Fruit fly (Drosophila melanogaster) whole organism, embryonic: ENCODE measurements around the gene Lsd-1.

ENCODE experiments used
- Adf1 ChIP-seq: fragments of 200-800 bp; sonication (Bioruptor generic); IDR thresholded peaks from 2 replicates; pipeline ENCODE4 v1.3.6; 2022; ENCODE audit warnings: missing biosample characterization, missing genetic modification characterization
- CG10543 ChIP-seq: fragments of 200-800 bp; sonication (Bioruptor generic); optimal IDR thresholded peaks from 3 replicates; lab custom pipeline; 2017; ENCODE audit warnings: missing biosample characterization, mild to moderate bottlenecking, missing genetic modification characterization, moderate library complexity
- CG10654 ChIP-seq: fragments of 200-800 bp; sonication (Bioruptor generic); optimal IDR thresholded peaks from 2 replicates; lab custom pipeline; 2016; ENCODE audit warnings: missing biosample characterization, missing genetic modification characterization
- CG13287 ChIP-seq: fragments of 200-800 bp; sonication (Bioruptor generic); IDR thresholded peaks from 2 replicates; pipeline ENCODE4 v1.3.6; 2022; ENCODE audit warnings: missing biosample characterization, missing genetic modification characterization; ENCODE audit not compliant: partially characterized antibody
- CG13296 ChIP-seq: fragments of 200-800 bp; sonication (Bioruptor generic); optimal IDR thresholded peaks from 3 replicates; lab custom pipeline; 2018; ENCODE audit warnings: missing biosample characterization, mild to moderate bottlenecking, missing genetic modification characterization
- CG13624 ChIP-seq: fragments of 200-800 bp; sonication (Bioruptor generic); optimal IDR thresholded peaks from 2 replicates; lab custom pipeline; 2016; ENCODE audit warnings: missing biosample characterization, missing genetic modification characterization
- CG13775 ChIP-seq: fragments of 200-800 bp; sonication (Bioruptor generic); optimal IDR thresholded peaks from 3 replicates; lab custom pipeline; 2017; ENCODE audit warnings: missing biosample characterization, mild to moderate bottlenecking, missing genetic modification characterization
- CG15073 ChIP-seq: fragments of 200-800 bp; sonication (Bioruptor generic); optimal IDR thresholded peaks from 2 replicates; lab custom pipeline; 2016; ENCODE audit warnings: missing biosample characterization, missing genetic modification characterization
- CG15269 ChIP-seq: fragments of 200-800 bp; sonication (Bioruptor generic); optimal IDR thresholded peaks from 2 replicates; lab custom pipeline; 2018; ENCODE audit warnings: missing biosample characterization, mild to moderate bottlenecking, missing genetic modification characterization, moderate library complexity
- CG15479 ChIP-seq: fragments of 200-800 bp; sonication (Bioruptor generic); optimal IDR thresholded peaks from 3 replicates; lab custom pipeline; 2019; ENCODE audit warnings: missing biosample characterization, mild to moderate bottlenecking, missing genetic modification characterization, moderate library complexity
- CG15696 ChIP-seq: fragments of 200-800 bp; sonication (Bioruptor generic); optimal IDR thresholded peaks from 2 replicates; lab custom pipeline; 2019; ENCODE audit warnings: missing biosample characterization, mild to moderate bottlenecking, missing genetic modification characterization, moderate library complexity
- CG18764 ChIP-seq: fragments of 200-800 bp; sonication (Bioruptor generic); optimal IDR thresholded peaks from 3 replicates; lab custom pipeline; 2016; ENCODE audit warnings: missing biosample characterization, missing genetic modification characterization
- CG32767 ChIP-seq: fragments of 200-800 bp; sonication (Bioruptor generic); IDR thresholded peaks from 2 replicates; pipeline ENCODE4 v1.3.6; 2022; ENCODE audit warnings: missing biosample characterization, missing genetic modification characterization
- CG5180 ChIP-seq: fragments of 200-800 bp; sonication (Bioruptor generic); optimal IDR thresholded peaks from 3 replicates; lab custom pipeline; 2017; ENCODE audit warnings: missing biosample characterization, missing genetic modification characterization, mild to moderate bottlenecking, moderate library complexity, missing genetic modification reagents
- CG7271 ChIP-seq: fragments of 200-800 bp; sonication (Bioruptor generic); optimal IDR thresholded peaks from 2 replicates; lab custom pipeline; 2018; ENCODE audit warnings: missing biosample characterization, mild to moderate bottlenecking, missing genetic modification characterization, moderate library complexity
- CG7556 ChIP-seq: fragments of 200-800 bp; sonication (Bioruptor generic); optimal IDR thresholded peaks from 2 replicates; lab custom pipeline; 2017; ENCODE audit warnings: missing biosample characterization, mild to moderate bottlenecking, missing genetic modification characterization
- CG8281 ChIP-seq: fragments of 200-800 bp; sonication (Bioruptor generic); optimal IDR thresholded peaks from 2 replicates; lab custom pipeline; 2018; ENCODE audit warnings: missing biosample characterization, mild to moderate bottlenecking, missing genetic modification characterization, moderate library complexity
- CG8359 ChIP-seq: fragments of 200-800 bp; sonication (Bioruptor generic); optimal IDR thresholded peaks from 2 replicates; lab custom pipeline; 2017; ENCODE audit warnings: missing biosample characterization, mild to moderate bottlenecking, missing genetic modification characterization, borderline replicate concordance
- CG8388 ChIP-seq: fragments of 200-800 bp; sonication (Bioruptor generic); optimal IDR thresholded peaks from 2 replicates; lab custom pipeline; 2019; ENCODE audit warnings: missing biosample characterization, mild to moderate bottlenecking, missing genetic modification characterization, moderate library complexity
- Drgx ChIP-seq: fragments of 200-800 bp; sonication (Bioruptor generic); IDR thresholded peaks from 2 replicates; pipeline ENCODE4 v1.3.6; 2022; ENCODE audit warnings: missing biosample characterization, missing genetic modification characterization
- HLH54F ChIP-seq: fragments of 200-800 bp; sonication (Bioruptor generic); optimal IDR thresholded peaks from 3 replicates; lab custom pipeline; 2016; ENCODE audit warnings: missing biosample characterization, missing genetic modification characterization
- Hmx ChIP-seq: fragments of 200-800 bp; sonication (Bioruptor generic); optimal IDR thresholded peaks from 2 replicates; lab custom pipeline; 2016; ENCODE audit warnings: missing biosample characterization, missing genetic modification characterization
- Max ChIP-seq: fragments of 200-800 bp; sonication (Bioruptor generic); optimal IDR thresholded peaks from 2 replicates; lab custom pipeline; 2016; ENCODE audit warnings: missing biosample characterization, mild to moderate bottlenecking, missing genetic modification characterization
- NC2β ChIP-seq: fragments of 200-800 bp; sonication (Bioruptor generic); optimal IDR thresholded peaks from 2 replicates; lab custom pipeline; 2016; ENCODE audit warnings: missing biosample characterization, missing genetic modification characterization
- PHDP ChIP-seq: fragments of 200-800 bp; sonication (Bioruptor generic); optimal IDR thresholded peaks from 3 replicates; lab custom pipeline; 2018; ENCODE audit warnings: missing biosample characterization, mild to moderate bottlenecking, missing genetic modification characterization, moderate library complexity
- Ptx1 ChIP-seq: fragments of 200-800 bp; sonication (Bioruptor generic); IDR thresholded peaks from 2 replicates; pipeline ENCODE4 v1.3.6; 2022; ENCODE audit warnings: missing biosample characterization, missing genetic modification characterization
- Rx ChIP-seq: fragments of 200-800 bp; sonication (Bioruptor generic); IDR thresholded peaks from 2 replicates; pipeline ENCODE4 v1.3.6; 2022; ENCODE audit warnings: missing biosample characterization, missing genetic modification characterization
- Sox102F ChIP-seq: fragments of 200-800 bp; sonication (Bioruptor generic); optimal IDR thresholded peaks from 2 replicates; lab custom pipeline; 2018; ENCODE audit warnings: missing biosample characterization, mild to moderate bottlenecking, missing genetic modification characterization, moderate library complexity
- Ssrp ChIP-seq: fragments of 200-800 bp; sonication (Bioruptor generic); optimal IDR thresholded peaks from 2 replicates; lab custom pipeline; 2018; ENCODE audit warnings: missing biosample characterization, mild to moderate bottlenecking, missing genetic modification characterization, moderate library complexity
- Trl ChIP-seq, 3 experiments: fragments of >200 bp in 2 of 3; fragments of 200-800 bp in 1 of 3; sonication (Bioruptor generic) in 1 of 3; optimal IDR thresholded peaks; 2 replicates in 1 of 3; 3 replicates in 2 of 3; lab custom pipeline; 2016 to 2017; ENCODE audit warnings: missing biosample characterization in 1 of 3, missing genetic modification characterization in 1 of 3
- Xrp1 ChIP-seq: fragments of 200-800 bp; sonication (Bioruptor generic); IDR thresholded peaks from 2 replicates; pipeline ENCODE4 v1.3.6; 2022; ENCODE audit warnings: missing biosample characterization, missing genetic modification characterization
- ab ChIP-seq: fragments of 200-800 bp; sonication (Bioruptor generic); optimal IDR thresholded peaks from 2 replicates; lab custom pipeline; 2016; ENCODE audit warnings: missing biosample characterization, missing genetic modification characterization
- al ChIP-seq: fragments of 200-800 bp; sonication (Bioruptor generic); IDR thresholded peaks from 2 replicates; pipeline ENCODE4 v1.3.6; 2022; ENCODE audit warnings: missing biosample characterization, missing genetic modification characterization
- crol ChIP-seq: fragments of 200-800 bp; sonication (Bioruptor generic); IDR thresholded peaks from 2 replicates; pipeline ENCODE4 v1.3.6; 2022; ENCODE audit warnings: missing biosample characterization, missing genetic modification characterization
- dati ChIP-seq: fragments of 200-800 bp; sonication (Bioruptor generic); IDR thresholded peaks from 2 replicates; pipeline ENCODE4 v1.3.6; 2022; ENCODE audit warnings: missing biosample characterization, missing genetic modification characterization
- exex ChIP-seq: fragments of 200-800 bp; sonication (Bioruptor generic); optimal IDR thresholded peaks from 4 replicates; lab custom pipeline; 2018; ENCODE audit warnings: missing biosample characterization, mild to moderate bottlenecking, missing genetic modification characterization, moderate library complexity
- gsb ChIP-seq: fragments of 200-800 bp; sonication (Bioruptor generic); IDR thresholded peaks from 2 replicates; pipeline ENCODE4 v1.3.6; 2022; ENCODE audit warnings: missing biosample characterization, missing genetic modification characterization
- gt ChIP-seq: fragments of 200-800 bp; sonication (Bioruptor generic); IDR thresholded peaks from 2 replicates; pipeline ENCODE4 v1.3.6; 2022; ENCODE audit warnings: missing biosample characterization, missing genetic modification characterization
- hth ChIP-seq: fragments of >200 bp; optimal IDR thresholded peaks from 2 replicates; lab custom pipeline; 2017; ENCODE audit warnings: inconsistent platforms
- jing ChIP-seq: fragments of 200-800 bp; sonication (Bioruptor generic); optimal IDR thresholded peaks from 2 replicates; lab custom pipeline; 2018; ENCODE audit warnings: missing biosample characterization, mild to moderate bottlenecking, missing genetic modification characterization
- lilli ChIP-seq: fragments of 200-800 bp; sonication (Bioruptor generic); optimal IDR thresholded peaks from 3 replicates; lab custom pipeline; 2016; ENCODE audit warnings: missing biosample characterization, missing genetic modification characterization
- nerfin-2 ChIP-seq: fragments of 200-800 bp; sonication (Bioruptor generic); IDR thresholded peaks from 2 replicates; pipeline ENCODE4 v1.3.6; 2022; ENCODE audit warnings: missing biosample characterization, missing genetic modification characterization; ENCODE audit not compliant: partially characterized antibody
- nom ChIP-seq: fragments of 200-800 bp; sonication (Bioruptor generic); optimal IDR thresholded peaks from 2 replicates; lab custom pipeline; 2017; ENCODE audit warnings: missing biosample characterization, missing genetic modification characterization, mild to moderate bottlenecking, moderate library complexity, missing genetic modification reagents
- org-1 ChIP-seq: fragments of 200-800 bp; sonication (Bioruptor generic); optimal IDR thresholded peaks from 2 replicates; lab custom pipeline; 2017; ENCODE audit warnings: missing biosample characterization, missing genetic modification characterization
- sc ChIP-seq, 3 experiments: fragments of >200 bp in 2 of 3; fragments of 200-800 bp in 1 of 3; sonication (Bioruptor generic) in 1 of 3; optimal IDR thresholded peaks; 2 replicates in 2 of 3; 3 replicates in 1 of 3; lab custom pipeline; 2017; ENCODE audit warnings: mild to moderate bottlenecking in 1 of 3, missing biosample characterization in 1 of 3, missing genetic modification characterization in 1 of 3, missing genetic modification reagents in 1 of 3
- sob ChIP-seq: fragments of 200-800 bp; sonication (Bioruptor generic); IDR thresholded peaks from 2 replicates; pipeline ENCODE4 v1.3.6; 2022; ENCODE audit warnings: missing biosample characterization, missing genetic modification characterization
- tin ChIP-seq: fragments of 200-800 bp; sonication (Bioruptor generic); optimal IDR thresholded peaks from 3 replicates; lab custom pipeline; 2016; ENCODE audit warnings: missing biosample characterization, missing genetic modification characterization
- vvl ChIP-seq: fragments of 200-800 bp; sonication (Bioruptor generic); IDR thresholded peaks from 2 replicates; pipeline ENCODE4 v1.3.6; 2022; ENCODE audit warnings: missing biosample characterization, missing genetic modification characterization

Lsd-1 gene

dm6 chr3R:23726740-23727139 lies 36.9 kb upstream of the Lsd-1 start (continued):
- peak; percentile 31 for TF ChIP-seq CG8388 (GFP tag; lab: Kevin White, UChicago)
- peak; percentile 66 for TF ChIP-seq Hmx (GFP tag; lab: Kevin White, UChicago)
- peak; percentile 70 for TF ChIP-seq Max
- peak; percentile 75 for TF ChIP-seq CG13296 (GFP tag; lab: Kevin White, UChicago)
- peak; percentile 28 for TF ChIP-seq CG15696 (tag; lab: Kevin White, UChicago)
- no peak for TF ChIP-seq CG15073 (GFP tag; lab: Kevin White, UChicago)
- TF ChIP-seq crol, result no peak
- TF ChIP-seq CG13624 (GFP tag; lab: Kevin White, UChicago), result peak; percentile 78
- peak; percentile 10 for TF ChIP-seq CG8281 (tag; lab: Kevin White, UChicago)
- peak; percentile 87 for TF ChIP-seq al (GFP tag; lab: Robert Waterston, UW)
- TF ChIP-seq CG5180 (GFP tag; lab: Kevin White, UChicago), result no peak
- peak; percentile 22 for TF ChIP-seq jing (GFP tag; lab: Kevin White, UChicago)
- peak; percentile 75 for TF ChIP-seq Xrp1
- TF ChIP-seq CG10654, result peak; percentile 61
- TF ChIP-seq org-1 (GFP tag; lab: Kevin White, UChicago), result peak; percentile 73
- TF ChIP-seq ab, result no peak
- no peak for TF ChIP-seq dati (GFP tag; lab: Robert Waterston, UW)
- TF ChIP-seq HLH54F (GFP tag; lab: Kevin White, UChicago), result peak; percentile 73
- TF ChIP-seq gt (GFP tag; lab: Robert Waterston, UW), result no peak
- TF ChIP-seq CG8359 (GFP tag; lab: Kevin White, UChicago), result peak; percentile 2
- peak; percentile 64 for TF ChIP-seq CG18764 (GFP tag; lab: Kevin White, UChicago)
- TF ChIP-seq Ptx1 (GFP tag; lab: Robert Waterston, UW), result peak; percentile 86
- TF ChIP-seq tin (GFP tag; lab: Kevin White, UChicago), result peak; percentile 55
- no peak for TF ChIP-seq NC2β (GFP tag; lab: Kevin White, UChicago)
- peak; percentile 81 for TF ChIP-seq CG13775 (GFP tag; lab: Kevin White, UChicago)

- TF ChIP-seq CG7556, result no peak
- TF ChIP-seq hth (lab: Kevin White, UChicago), result no peak
- no peak for TF ChIP-seq PHDP (tag; lab: Kevin White, UChicago)
- no peak for TF ChIP-seq CG15269 (tag; lab: Kevin White, UChicago)
- TF ChIP-seq exex (tag; lab: Kevin White, UChicago), result peak; percentile 96
- TF ChIP-seq gsb (GFP tag; lab: Robert Waterston, UW), result no peak
- TF ChIP-seq CG15479 (GFP tag; lab: Kevin White, UChicago), result no peak
Observed at dm6 chr3R:23727657-23728056, 36.0 kb upstream of the Lsd-1 start.

dm6 chr3R:23728086-23728485 lies 35.6 kb upstream of the Lsd-1 start:
- no peak for TF ChIP-seq CG7271 (tag; lab: Kevin White, UChicago)
- peak; percentile 51; the same call in 1 of the 2 replicates for TF ChIP-seq Drgx (GFP tag; lab: Robert Waterston, UW)
- TF ChIP-seq sc (optimal IDR thresholded peaks at IDR 0.05; lab: Kevin White, UChicago), result no peak
- no peak for TF ChIP-seq sc (GFP tag; optimal IDR thresholded peaks at IDR 0.05; lab: Kevin White, UChicago)
- TF ChIP-seq jing (GFP tag; lab: Kevin White, UChicago), result no peak
- TF ChIP-seq Ssrp, result no peak
- TF ChIP-seq al (GFP tag; lab: Robert Waterston, UW), result no peak
- TF ChIP-seq vvl (GFP tag; lab: Robert Waterston, UW), result 0 out of 2 replicates have a peak, but pooled peaks have one; percentile 27
- TF ChIP-seq nom (GFP tag; lab: Kevin White, UChicago), result peak; percentile 88
- peak; percentile 22; the same call in 1 of the 2 replicates for TF ChIP-seq CG13287 (GFP tag; lab: Robert Waterston, UW)
- TF ChIP-seq CG32767 (GFP tag; lab: Robert Waterston, UW), result no peak
- peak in 1 of 2 experiments; percentile 31 for TF ChIP-seq Trl (optimal IDR thresholded peaks at IDR 0.05; lab: Kevin White, UChicago)
- TF ChIP-seq Trl (GFP tag; optimal IDR thresholded peaks at IDR 0.05; lab: Kevin White, UChicago), result no peak
- TF ChIP-seq Sox102F (GFP tag; lab: Kevin White, UChicago), result no peak
- no peak for TF ChIP-seq lilli (GFP tag; lab: Kevin White, UChicago)
- 0 out of 2 replicates have a peak, but pooled peaks have one; percentile 6 for TF ChIP-seq sob (GFP tag; lab: Robert Waterston, UW)
- TF ChIP-seq Adf1, result 0 out of 2 replicates have a peak, but pooled peaks have one; percentile 19
- TF ChIP-seq Rx (GFP tag; lab: Robert Waterston, UW), result no peak
- peak; percentile 0 for TF ChIP-seq CG10543
- TF ChIP-seq nerfin-2 (GFP tag; lab: Robert Waterston, UW), result 0 out of 2 replicates have a peak, but pooled peaks have one; percentile 9
